Worm (Caenorhabditis elegans) whole organism, L2 larva: ENCODE measurements around the gene H41C03.2.
A peak's percentile ranks its signal among the peaks of the same experiment; 100 is the strongest.

Experiments used
- C34F6.9 ChIP-seq: fragments of 150-350 bp; optimal IDR thresholded peaks from 2 replicates; lab custom pipeline; 2014; ENCODE audit warnings: missing biosample characterization, missing genetic modification characterization
- F13H6.1 ChIP-seq: sonication (generic microtip); optimal IDR thresholded peaks from 2 replicates; lab custom pipeline; 2016; ENCODE audit warnings: missing genetic modification characterization, missing compliant biosample characterization
- ZK546.5 ChIP-seq: sonication (generic microtip); optimal IDR thresholded peaks from 2 replicates; lab custom pipeline; 2017; ENCODE audit warnings: missing biosample characterization, missing genetic modification characterization
- aly-2 ChIP-seq: fragments of 150-350 bp; optimal IDR thresholded peaks from 2 replicates; lab custom pipeline; 2014; ENCODE audit warnings: missing biosample characterization, missing genetic modification characterization
- ama-1 ChIP-seq: fragments of 150-350 bp; optimal IDR thresholded peaks from 2 replicates; lab custom pipeline; 2018; ENCODE audit warnings: inconsistent platforms
- blmp-1 ChIP-seq: sonication (generic microtip); optimal IDR thresholded peaks from 2 replicates; lab custom pipeline; 2017; ENCODE audit warnings: missing genetic modification characterization, mild to moderate bottlenecking, missing compliant biosample characterization, antibody characterized with exemption, moderate library complexity; ENCODE audit not compliant: insufficient read depth
- egl-27 ChIP-seq: sonication (generic microtip); optimal IDR thresholded peaks from 3 replicates; lab custom pipeline; 2017; ENCODE audit warnings: missing biosample characterization, missing genetic modification reagents, missing genetic modification characterization
- fos-1 ChIP-seq: fragments of 150-350 bp; optimal IDR thresholded peaks from 2 replicates; lab custom pipeline; 2014; ENCODE audit warnings: missing biosample characterization, missing genetic modification characterization
- lin-11 ChIP-seq: fragments of 150-350 bp; sonication (generic microtip); optimal IDR thresholded peaks from 2 replicates; lab custom pipeline; 2014; ENCODE audit warnings: missing biosample characterization, missing genetic modification characterization, inconsistent platforms, mixed read lengths
- lsy-2 ChIP-seq, 2 experiments: fragments of 150-350 bp in 1 of 2; sonication (generic microtip) in 1 of 2; optimal IDR thresholded peaks; 2 replicates each; lab custom pipeline; 2014 to 2017; ENCODE audit warnings: missing biosample characterization in 2 of 2, missing genetic modification characterization in 2 of 2
- mab-5 ChIP-seq: fragments of 150-350 bp; optimal IDR thresholded peaks from 2 replicates; lab custom pipeline; 2014; ENCODE audit warnings: missing biosample characterization, missing genetic modification characterization
- mbf-1 ChIP-seq: sonication (generic microtip); optimal IDR thresholded peaks from 2 replicates; lab custom pipeline; 2017; ENCODE audit warnings: missing biosample characterization, missing genetic modification characterization
- mdl-1 ChIP-seq, 2 experiments: fragments of 150-350 bp in 1 of 2; sonication (generic microtip) in 1 of 2; optimal IDR thresholded peaks; 2 replicates each; lab custom pipeline; 2017; ENCODE audit warnings: missing biosample characterization in 2 of 2, missing genetic modification characterization in 2 of 2
- nhr-10 ChIP-seq: sonication (generic microtip); optimal IDR thresholded peaks from 2 replicates; lab custom pipeline; 2017; ENCODE audit warnings: missing biosample characterization, missing genetic modification characterization
- nhr-11 ChIP-seq: fragments of 150-350 bp; optimal IDR thresholded peaks from 2 replicates; lab custom pipeline; 2014; ENCODE audit warnings: missing biosample characterization, missing genetic modification characterization
- nhr-12 ChIP-seq: fragments of 150-350 bp; optimal IDR thresholded peaks from 2 replicates; lab custom pipeline; 2014; ENCODE audit warnings: missing biosample characterization, missing genetic modification characterization
- nhr-129 ChIP-seq: fragments of 150-350 bp; optimal IDR thresholded peaks from 2 replicates; lab custom pipeline; 2014; ENCODE audit warnings: missing biosample characterization, missing genetic modification characterization
- nhr-21 ChIP-seq: fragments of 150-350 bp; optimal IDR thresholded peaks from 2 replicates; lab custom pipeline; 2014; ENCODE audit warnings: missing biosample characterization, missing genetic modification characterization
- nhr-23 ChIP-seq: fragments of 150-350 bp; optimal IDR thresholded peaks from 2 replicates; lab custom pipeline; 2014; ENCODE audit warnings: missing biosample characterization, missing genetic modification reagents, missing genetic modification characterization
- nhr-237 ChIP-seq: fragments of 150-350 bp; optimal IDR thresholded peaks from 2 replicates; lab custom pipeline; 2014; ENCODE audit warnings: missing biosample characterization, missing genetic modification characterization
- peb-1 ChIP-seq: fragments of 150-350 bp; optimal IDR thresholded peaks from 2 replicates; lab custom pipeline; 2014; ENCODE audit warnings: missing biosample characterization, missing genetic modification characterization
- sma-3 ChIP-seq: sonication (generic microtip); optimal IDR thresholded peaks from 2 replicates; lab custom pipeline; 2016; ENCODE audit warnings: missing genetic modification reagents, missing genetic modification characterization, missing compliant biosample characterization
- sma-9 ChIP-seq, 2 experiments: fragments of 150-350 bp in 1 of 2; sonication (generic microtip) in 1 of 2; optimal IDR thresholded peaks; 2 replicates each; lab custom pipeline; 2014 to 2016; ENCODE audit warnings: missing genetic modification characterization in 2 of 2, mild to moderate bottlenecking in 1 of 2, missing biosample characterization in 1 of 2, missing compliant biosample characterization in 1 of 2, missing genetic modification reagents in 1 of 2, moderate library complexity in 1 of 2
- snpc-4 ChIP-seq: fragments of 150-350 bp; optimal IDR thresholded peaks from 2 replicates; lab custom pipeline; 2014; ENCODE audit warnings: missing biosample characterization, missing genetic modification characterization
- unc-55 ChIP-seq: fragments of 150-350 bp; sonication (generic microtip); optimal IDR thresholded peaks from 3 replicates; lab custom pipeline; 2014; ENCODE audit warnings: missing biosample characterization, missing genetic modification reagents, missing genetic modification characterization
- ztf-1 ChIP-seq: fragments of 200-800 bp; sonication (Bioruptor generic); conservative IDR thresholded peaks from 2 replicates; pipeline ENCODE4 v1.3.6; 2022; ENCODE audit warnings: missing genetic modification characterization, missing compliant biosample characterization

The H41C03.2 gene

DNA sequence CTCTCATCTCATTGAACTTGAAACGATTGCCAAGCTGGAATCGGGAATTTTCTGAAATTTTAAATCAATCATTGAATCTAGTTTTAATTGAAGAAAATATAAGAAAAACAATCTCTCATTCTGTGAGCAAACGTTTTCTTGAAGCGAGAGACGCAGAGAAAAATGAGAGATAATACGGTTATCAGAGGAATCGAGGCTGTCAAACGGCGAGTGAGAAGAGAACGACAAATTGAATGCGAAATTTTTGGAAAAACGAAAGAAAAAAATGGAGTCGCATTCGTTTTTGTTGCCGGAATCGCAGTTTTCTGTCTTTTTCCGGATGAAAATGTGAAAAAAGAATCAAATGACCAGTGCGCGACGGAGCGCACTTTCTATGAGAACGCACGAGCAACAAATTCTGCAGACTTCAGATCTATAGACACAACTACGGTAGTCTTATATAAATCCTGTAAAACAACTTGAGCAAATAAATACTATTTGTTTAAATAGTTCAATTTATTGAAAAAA lies 21.7 kb upstream of the H41C03.2 start, which contains the start of gene tex-2 (continued):
- TF ChIP-seq mbf-1 (tag; lab: Kevin White, UChicago) (no peak), lsy-2 (tag; optimal IDR thresholded peaks at IDR 0.05; lab: Kevin White, UChicago) (peak in 1 of 2 experiments; percentile 33), nhr-23 (tag; lab: Kevin White, UChicago) (no peak), nhr-21 (no peak)

ce11 chrII:5872414-5872813 lies 20.5 kb upstream of the H41C03.2 start:
- no peak for TF ChIP-seq C34F6.9
- TF ChIP-seq nhr-12 (tag; lab: Kevin White, UChicago): no peak
- peak; percentile 53 for TF ChIP-seq fos-1 (tag; lab: Kevin White, UChicago)

DNA sequence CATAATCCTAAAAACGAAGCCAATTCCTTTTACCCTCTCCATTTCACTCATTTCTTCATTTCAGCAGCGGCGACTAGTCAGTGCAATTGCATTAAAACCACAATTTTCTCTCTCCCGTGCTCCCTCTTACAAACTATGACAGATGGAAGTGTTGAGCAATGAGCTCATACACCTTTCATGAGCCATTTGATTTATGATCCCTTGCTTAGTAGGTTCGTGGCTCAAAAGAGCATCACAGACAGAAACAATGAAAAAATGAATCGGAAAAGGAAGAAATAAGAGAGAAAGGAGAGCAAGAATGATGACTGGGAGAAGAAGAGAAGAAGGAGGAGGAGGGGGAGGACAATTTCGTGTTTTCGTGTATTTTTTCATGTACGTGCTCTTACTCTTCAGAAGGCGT lies 19.6 kb upstream of the H41C03.2 start:
- TF ChIP-seq sma-9 (GFP tag; optimal IDR thresholded peaks at IDR 0.05; lab: Kevin White, UChicago) (peak; percentile 16), sma-9 (tag; optimal IDR thresholded peaks at IDR 0.05; lab: Kevin White, UChicago) (no peak), peb-1 (tag; lab: Kevin White, UChicago) (no peak), sma-3 (GFP tag; lab: Kevin White, UChicago) (no peak), ztf-1 (GFP tag; lab: Robert Waterston, UW) (no peak), F13H6.1 (tag; lab: Kevin White, UChicago) (no peak), nhr-129 (tag; lab: Kevin White, UChicago) (peak; percentile 23), ama-1 (no peak), lin-11 (tag; lab: Kevin White, UChicago) (no peak), aly-2 (no peak), ZK546.5 (no peak), unc-55 (GFP tag; lab: Kevin White, UChicago) (peak; percentile 45), egl-27 (tag; lab: Kevin White, UChicago) (no peak), fos-1 (tag; lab: Kevin White, UChicago) (no peak), mab-5 (tag; lab: Kevin White, UChicago) (peak; percentile 73)

DNA sequence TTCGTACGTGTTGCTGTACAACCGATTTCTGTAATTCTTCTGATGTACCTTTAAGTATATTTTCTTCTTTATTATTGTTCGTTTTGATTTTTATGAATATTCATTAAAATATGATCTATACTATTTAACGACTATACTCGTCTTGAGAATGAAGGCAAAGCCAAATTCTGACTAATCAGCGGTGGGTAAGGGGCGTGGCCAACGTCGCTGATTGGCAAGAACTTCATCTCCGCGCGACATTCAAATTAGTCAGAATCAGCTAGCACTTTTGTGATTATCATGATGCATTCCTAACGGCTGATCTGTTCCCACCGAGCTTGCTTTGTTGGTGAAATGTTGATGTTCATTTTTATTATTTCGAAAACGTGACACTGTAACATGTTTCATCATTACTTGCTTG lies 15.0 kb upstream of the H41C03.2 start:
- TF ChIP-seq nhr-10 (no peak), mdl-1 (tag; optimal IDR thresholded peaks at IDR 0.05; lab: Kevin White, UChicago) (no peak), aly-2 (no peak), egl-27 (tag; lab: Kevin White, UChicago) (no peak)

DNA sequence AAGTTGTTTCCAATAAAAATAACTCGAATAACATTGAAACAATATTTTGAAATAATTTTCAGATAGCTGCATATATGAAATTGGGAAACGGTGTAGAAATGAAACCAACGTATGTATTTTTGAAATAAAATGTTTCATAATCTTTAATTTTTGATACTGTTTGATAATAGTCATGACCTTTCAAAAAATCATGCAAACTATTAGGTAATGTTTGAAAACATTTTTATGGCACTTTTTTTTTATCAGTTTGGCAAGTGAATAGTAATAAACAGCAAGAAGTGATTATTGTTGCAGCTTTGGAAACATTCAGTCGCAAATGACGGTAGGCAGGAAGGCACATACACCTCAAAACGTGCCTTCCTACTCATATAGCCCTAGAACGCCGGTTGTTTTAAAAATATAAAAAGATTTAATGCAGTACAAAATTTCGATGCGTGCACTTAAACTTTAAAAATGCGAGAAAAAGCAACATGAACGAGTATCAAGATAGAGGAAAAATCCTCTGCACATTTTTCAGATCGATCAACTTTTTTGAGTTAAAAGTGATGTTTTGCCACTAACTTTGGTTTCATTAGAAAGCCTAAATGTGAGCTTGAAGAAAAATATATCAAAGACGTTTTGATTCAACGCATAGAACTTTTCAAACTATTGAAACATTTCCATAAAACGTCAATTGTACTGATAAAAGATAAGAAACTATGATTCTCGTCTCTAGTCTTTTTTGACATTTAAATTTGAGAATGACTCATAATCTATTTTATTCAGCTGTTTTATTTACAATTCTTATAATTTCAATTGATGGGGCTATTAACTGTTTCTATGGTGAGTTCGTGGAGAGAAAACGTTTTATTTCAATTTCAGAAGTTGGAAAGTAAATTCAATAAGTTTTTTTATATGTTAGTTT lies 13.8 kb upstream of the H41C03.2 start, which contains the start of gene F55C12.19:
Gene F55C12.19, plus strand, starts transcription at position 735 of the 904 bp plus-strand sequence.
- TF ChIP-seq nhr-11 (tag; lab: Kevin White, UChicago) (no peak), fos-1 (tag; lab: Kevin White, UChicago) (peak; percentile 89), peb-1 (tag; lab: Kevin White, UChicago) (no peak)

DNA sequence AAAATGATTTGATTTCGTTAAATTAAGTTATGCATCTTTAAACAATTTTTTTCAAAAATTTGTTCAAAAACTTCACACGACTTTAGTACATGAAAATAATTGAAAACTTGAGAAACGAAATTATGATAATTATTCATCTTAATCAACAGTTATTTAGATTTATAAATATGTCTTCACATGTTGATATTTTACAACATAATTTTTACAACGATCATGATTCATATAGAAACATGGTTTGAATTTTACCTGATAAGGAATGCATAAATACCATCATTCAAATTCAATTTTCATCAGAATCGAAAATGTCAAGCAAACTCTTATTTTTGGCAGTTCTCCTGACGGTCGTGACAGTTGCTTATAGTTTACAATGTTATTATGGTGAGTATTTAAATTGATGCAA lies 12.0 kb upstream of the H41C03.2 start, which contains the start of gene tag-234:
Gene tag-234, plus strand, starts transcription at position 301 of the 400 bp plus-strand sequence.
- TF ChIP-seq aly-2: no peak
- peak; percentile 50 for TF ChIP-seq fos-1 (tag; lab: Kevin White, UChicago)

- TF ChIP-seq nhr-129 (tag; lab: Kevin White, UChicago) (no peak), blmp-1 (tag; lab: Kevin White, UChicago) (no peak), nhr-11 (tag; lab: Kevin White, UChicago) (no peak), snpc-4 (tag; lab: Kevin White, UChicago) (no peak), ZK546.5 (no peak), nhr-237 (tag; lab: Kevin White, UChicago) (no peak)
These were observed 8.7 kb upstream of the H41C03.2 start for ce11 chrII:5860621-5861020.
